Fruit fly (Drosophila melanogaster) whole organism, embryonic: ENCODE results near the gene CG12256.

ENCODE experiments used
- Atf-2 ChIP-seq: fragments of 200-800 bp; sonication (Bioruptor generic); optimal IDR thresholded peaks from 2 replicates; lab custom pipeline; 2016; ENCODE audit warnings: missing biosample characterization, missing genetic modification characterization
- Atf6 ChIP-seq: fragments of 200-800 bp; sonication (Bioruptor generic); IDR thresholded peaks from 2 replicates; pipeline ENCODE4 v1.3.6; 2022; ENCODE audit warnings: missing biosample characterization, missing genetic modification characterization
- B-H2 ChIP-seq: fragments of 200-800 bp; sonication (Bioruptor generic); optimal IDR thresholded peaks from 2 replicates; lab custom pipeline; 2018; ENCODE audit warnings: missing biosample characterization, mild to moderate bottlenecking, missing genetic modification characterization
- CG10147 ChIP-seq: fragments of 200-800 bp; sonication (Bioruptor generic); optimal IDR thresholded peaks from 2 replicates; lab custom pipeline; 2019; ENCODE audit warnings: missing biosample characterization, mild to moderate bottlenecking, missing genetic modification characterization, moderate library complexity
- CG10366 ChIP-seq: fragments of 200-800 bp; sonication (Bioruptor generic); IDR thresholded peaks from 2 replicates; pipeline ENCODE4 v1.3.6; 2022; ENCODE audit warnings: missing biosample characterization, missing genetic modification characterization
- CG11504 ChIP-seq: fragments of 200-800 bp; sonication (Bioruptor generic); optimal IDR thresholded peaks from 3 replicates; lab custom pipeline; 2019; ENCODE audit warnings: missing biosample characterization, mild to moderate bottlenecking, missing genetic modification characterization, moderate library complexity
- CG13894 ChIP-seq: fragments of 200-800 bp; sonication (Bioruptor generic); optimal IDR thresholded peaks from 3 replicates; lab custom pipeline; 2018; ENCODE audit warnings: missing biosample characterization, mild to moderate bottlenecking, missing genetic modification characterization, moderate library complexity
- CG14710 ChIP-seq: fragments of 200-800 bp; sonication (Bioruptor generic); optimal IDR thresholded peaks from 3 replicates; lab custom pipeline; 2019; ENCODE audit warnings: missing biosample characterization, mild to moderate bottlenecking, missing genetic modification characterization, moderate library complexity
- CG15073 ChIP-seq: fragments of 200-800 bp; sonication (Bioruptor generic); optimal IDR thresholded peaks from 2 replicates; lab custom pipeline; 2016; ENCODE audit warnings: missing biosample characterization, missing genetic modification characterization
- CG15514 ChIP-seq: fragments of 200-800 bp; sonication (Bioruptor generic); optimal IDR thresholded peaks from 3 replicates; lab custom pipeline; 2017; ENCODE audit warnings: missing biosample characterization, missing genetic modification characterization, mild to moderate bottlenecking, moderate library complexity, missing genetic modification reagents
- CG17612 ChIP-seq: fragments of 200-800 bp; sonication (Bioruptor generic); IDR thresholded peaks from 2 replicates; pipeline ENCODE4 v1.3.6; 2022; ENCODE audit warnings: missing biosample characterization, missing genetic modification characterization
- CG2889 ChIP-seq: fragments of 200-800 bp; sonication (Bioruptor generic); IDR thresholded peaks from 3 replicates; pipeline ENCODE4 v1.3.6; 2022; ENCODE audit warnings: missing biosample characterization, missing genetic modification characterization
- CG30020 ChIP-seq: fragments of 200-800 bp; optimal IDR thresholded peaks from 2 replicates; lab custom pipeline; 2019; ENCODE audit warnings: missing biosample characterization, mild to moderate bottlenecking, missing genetic modification characterization, moderate library complexity
- CG31441 ChIP-seq: fragments of 200-800 bp; sonication (Bioruptor generic); IDR thresholded peaks from 2 replicates; pipeline ENCODE4 v1.3.6; 2022; ENCODE audit warnings: missing biosample characterization, missing genetic modification characterization
- CG33213 ChIP-seq: fragments of 200-800 bp; sonication (Bioruptor generic); optimal IDR thresholded peaks from 3 replicates; lab custom pipeline; 2016; ENCODE audit warnings: missing biosample characterization, missing genetic modification characterization
- CG34422 ChIP-seq: fragments of 200-800 bp; sonication (Bioruptor generic); IDR thresholded peaks from 3 replicates; pipeline ENCODE4 v1.3.6; 2022; ENCODE audit warnings: missing biosample characterization, missing genetic modification characterization
- CG7556 ChIP-seq: fragments of 200-800 bp; sonication (Bioruptor generic); optimal IDR thresholded peaks from 2 replicates; lab custom pipeline; 2017; ENCODE audit warnings: missing biosample characterization, mild to moderate bottlenecking, missing genetic modification characterization
- CG8765 ChIP-seq: fragments of 200-800 bp; sonication (Bioruptor generic); IDR thresholded peaks from 2 replicates; pipeline ENCODE4 v1.3.6; 2022; ENCODE audit warnings: missing biosample characterization, missing genetic modification characterization
- CG8924 ChIP-seq: fragments of 200-800 bp; optimal IDR thresholded peaks from 3 replicates; lab custom pipeline; 2019; ENCODE audit warnings: missing biosample characterization, mild to moderate bottlenecking, missing genetic modification characterization, moderate library complexity
- CG9932 ChIP-seq: fragments of 200-800 bp; sonication (Bioruptor generic); IDR thresholded peaks from 2 replicates; pipeline ENCODE4 v1.3.6; 2022; ENCODE audit warnings: missing biosample characterization, missing genetic modification characterization
- Dp ChIP-seq: fragments of 200-800 bp; sonication (Bioruptor generic); optimal IDR thresholded peaks from 2 replicates; lab custom pipeline; 2018; ENCODE audit warnings: missing biosample characterization, mild to moderate bottlenecking, missing genetic modification characterization, moderate library complexity
- Eip74EF ChIP-seq, 2 experiments: fragments of 200-800 bp in 1 of 2; fragments of >200 bp in 1 of 2; sonication (Bioruptor generic) in 1 of 2; optimal IDR thresholded peaks; 2 replicates each; lab custom pipeline; 2017 to 2019; ENCODE audit warnings: missing biosample characterization in 2 of 2, missing genetic modification characterization in 2 of 2, mild to moderate bottlenecking in 1 of 2, moderate library complexity in 1 of 2
- GATAe ChIP-seq: fragments of 200-800 bp; sonication (Bioruptor generic); conservative IDR thresholded peaks from 2 replicates; pipeline ENCODE4 v1.3.6; 2022; ENCODE audit warnings: missing biosample characterization, missing genetic modification characterization
- Gug ChIP-seq: fragments of 200-800 bp; sonication (Bioruptor generic); IDR thresholded peaks from 4 replicates; pipeline ENCODE4 v1.3.6; 2022; ENCODE audit warnings: missing biosample characterization, missing genetic modification characterization
- HLH54F ChIP-seq: fragments of 200-800 bp; sonication (Bioruptor generic); optimal IDR thresholded peaks from 3 replicates; lab custom pipeline; 2016; ENCODE audit warnings: missing biosample characterization, missing genetic modification characterization
- Hmx ChIP-seq: fragments of 200-800 bp; sonication (Bioruptor generic); optimal IDR thresholded peaks from 2 replicates; lab custom pipeline; 2016; ENCODE audit warnings: missing biosample characterization, missing genetic modification characterization
- Myb ChIP-seq: fragments of 200-800 bp; sonication (Bioruptor generic); optimal IDR thresholded peaks from 2 replicates; lab custom pipeline; 2016; ENCODE audit warnings: missing biosample characterization, missing genetic modification characterization
- NC2β ChIP-seq: fragments of 200-800 bp; sonication (Bioruptor generic); optimal IDR thresholded peaks from 2 replicates; lab custom pipeline; 2016; ENCODE audit warnings: missing biosample characterization, missing genetic modification characterization
- Oaz ChIP-seq: fragments of 200-800 bp; sonication (Bioruptor generic); IDR thresholded peaks from 2 replicates; pipeline ENCODE4 v1.3.6; 2022; ENCODE audit warnings: missing biosample characterization, missing genetic modification characterization
- Oli ChIP-seq: fragments of 200-800 bp; sonication (Bioruptor generic); optimal IDR thresholded peaks from 2 replicates; lab custom pipeline; 2018; ENCODE audit warnings: missing biosample characterization, mild to moderate bottlenecking, missing genetic modification characterization, moderate library complexity
- Poxn ChIP-seq: fragments of 200-800 bp; sonication (Bioruptor generic); IDR thresholded peaks from 2 replicates; pipeline ENCODE4 v1.3.6; 2022; ENCODE audit warnings: missing biosample characterization, missing genetic modification characterization
- Side ChIP-seq: fragments of 200-800 bp; sonication (Bioruptor generic); optimal IDR thresholded peaks from 2 replicates; lab custom pipeline; 2016; ENCODE audit warnings: missing biosample characterization, missing genetic modification characterization
- Six4 ChIP-seq: fragments of 200-800 bp; sonication (Bioruptor generic); optimal IDR thresholded peaks from 2 replicates; lab custom pipeline; 2016; ENCODE audit warnings: missing biosample characterization, missing genetic modification characterization
- bowl ChIP-seq: fragments of 200-800 bp; sonication (Bioruptor generic); IDR thresholded peaks from 2 replicates; pipeline ENCODE4 v1.3.6; 2022; ENCODE audit warnings: missing biosample characterization, missing genetic modification characterization
- btn ChIP-seq: fragments of 200-800 bp; sonication (Bioruptor generic); optimal IDR thresholded peaks from 2 replicates; lab custom pipeline; 2016; ENCODE audit warnings: missing biosample characterization, missing genetic modification characterization
- crc ChIP-seq: fragments of 200-800 bp; sonication (Bioruptor generic); optimal IDR thresholded peaks from 2 replicates; lab custom pipeline; 2016; ENCODE audit warnings: missing biosample characterization, missing genetic modification characterization
- dmrt99B ChIP-seq: fragments of 200-800 bp; sonication (Bioruptor generic); optimal IDR thresholded peaks from 2 replicates; lab custom pipeline; 2018; ENCODE audit warnings: missing biosample characterization, mild to moderate bottlenecking, missing genetic modification characterization, moderate library complexity
- eve ChIP-seq, 2 experiments: fragments of >200 bp; optimal IDR thresholded peaks; 2 replicates each; lab custom pipeline; 2017; ENCODE audit warnings: missing biosample characterization in 2 of 2, missing genetic modification characterization in 2 of 2
- gce ChIP-seq: fragments of 200-800 bp; sonication (Bioruptor generic); IDR thresholded peaks from 3 replicates; pipeline ENCODE4 v1.3.6; 2022; ENCODE audit warnings: missing biosample characterization, missing genetic modification characterization
- gcm2 ChIP-seq: fragments of 200-800 bp; sonication (Bioruptor generic); optimal IDR thresholded peaks from 2 replicates; lab custom pipeline; 2016; ENCODE audit warnings: missing biosample characterization, missing genetic modification characterization
- mld ChIP-seq: fragments of 200-800 bp; sonication (Bioruptor generic); IDR thresholded peaks from 3 replicates; pipeline ENCODE4 v1.3.6; 2022; ENCODE audit warnings: missing biosample characterization, missing genetic modification characterization; ENCODE audit not compliant: partially characterized antibody
- nmo ChIP-seq: fragments of 200-800 bp; sonication (Bioruptor generic); optimal IDR thresholded peaks from 2 replicates; lab custom pipeline; 2018; ENCODE audit warnings: missing biosample characterization, mild to moderate bottlenecking, missing genetic modification characterization, moderate library complexity
- org-1 ChIP-seq: fragments of 200-800 bp; sonication (Bioruptor generic); optimal IDR thresholded peaks from 2 replicates; lab custom pipeline; 2017; ENCODE audit warnings: missing biosample characterization, missing genetic modification characterization
- prd ChIP-seq, 3 experiments: fragments of >200 bp in 2 of 3; fragments of 200-800 bp in 1 of 3; sonication (Bioruptor generic) in 1 of 3; optimal IDR thresholded peaks in 2 of 3; IDR thresholded peaks in 1 of 3; 2 replicates in 2 of 3; 3 replicates in 1 of 3; pipeline versions ENCODE4 v1.3.6 to Lab custom; 2017 to 2022; ENCODE audit warnings: missing biosample characterization in 1 of 3, missing genetic modification characterization in 1 of 3
- sens ChIP-seq: fragments of 200-800 bp; sonication (Bioruptor generic); peaks from one replicate; lab custom pipeline; 2016; ENCODE audit warnings: missing biosample characterization, missing genetic modification characterization
- sima ChIP-seq: fragments of 200-800 bp; sonication (Bioruptor generic); optimal IDR thresholded peaks from 2 replicates; lab custom pipeline; 2016; ENCODE audit warnings: missing biosample characterization, missing genetic modification characterization
- sqz ChIP-seq: fragments of 200-800 bp; sonication (Bioruptor generic); optimal IDR thresholded peaks from 3 replicates; lab custom pipeline; 2018; ENCODE audit warnings: missing biosample characterization, mild to moderate bottlenecking, missing genetic modification characterization
- tna ChIP-seq: fragments of 200-800 bp; sonication (Bioruptor generic); IDR thresholded peaks from 2 replicates; pipeline ENCODE4 v1.3.6; 2022; ENCODE audit warnings: missing biosample characterization, missing genetic modification characterization; ENCODE audit not compliant: partially characterized antibody
- vfl ChIP-seq: fragments of 200-800 bp; sonication (Bioruptor generic); optimal IDR thresholded peaks from 2 replicates; lab custom pipeline; 2016; ENCODE audit warnings: missing biosample characterization, missing genetic modification characterization
- zfh2 ChIP-seq: fragments of 200-800 bp; sonication (Bioruptor generic); optimal IDR thresholded peaks from 2 replicates; lab custom pipeline; 2016; ENCODE audit warnings: missing biosample characterization, missing genetic modification characterization

Gene CG12256

DNA sequence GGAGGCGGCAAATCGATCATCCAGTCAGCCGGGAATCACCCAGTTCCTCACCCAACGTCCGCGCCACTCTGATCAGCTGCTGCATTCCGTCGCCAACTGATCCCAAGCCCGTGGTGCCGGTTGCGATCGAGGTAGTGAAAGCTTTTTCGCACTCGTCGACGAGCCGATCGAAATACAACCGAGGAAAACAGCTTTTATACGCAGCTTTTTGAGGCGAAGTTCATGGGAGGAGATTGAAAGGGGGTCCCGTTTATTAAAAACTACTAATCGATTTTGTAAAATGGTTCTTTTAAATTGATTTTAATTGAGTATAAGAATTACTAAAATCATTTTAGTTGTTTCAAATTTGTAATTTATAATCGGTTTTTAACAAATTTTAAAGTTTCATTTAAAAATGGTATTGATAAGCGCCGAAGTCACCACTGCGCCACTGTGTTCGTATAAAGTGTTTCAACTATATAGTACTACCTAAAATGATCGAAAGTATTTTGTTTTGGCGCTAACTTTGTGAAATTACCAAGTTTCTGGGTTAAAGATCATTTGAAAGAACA, 4.7 kb downstream of the CG12256 start, which contains the start of gene CG4860 (continued):
- TF ChIP-seq CG17612 (GFP tag; lab: Robert Waterston, UW), result peak; percentile 73
- TF ChIP-seq eve (GFP tag; optimal IDR thresholded peaks at IDR 0.05; lab: Kevin White, UChicago), result no peak
- TF ChIP-seq dmrt99B (tag; lab: Kevin White, UChicago), result peak; percentile 88
- peak; percentile 71 for TF ChIP-seq CG15514 (GFP tag; lab: Kevin White, UChicago)
- peak; percentile 56; the same call in 1 of the 2 replicates for TF ChIP-seq CG8765 (GFP tag; lab: Robert Waterston, UW)
- peak; percentile 85 for TF ChIP-seq vfl (GFP tag; lab: Kevin White, UChicago)
- TF ChIP-seq prd (optimal IDR thresholded peaks at IDR 0.05; lab: Kevin White, UChicago), result no peak
- peak; percentile 86 for TF ChIP-seq prd (GFP tag; IDR thresholded peaks at IDR 0.05; lab: Robert Waterston, UW)
- peak; percentile 55 for TF ChIP-seq NC2β (GFP tag; lab: Kevin White, UChicago)
- peak; percentile 75 for TF ChIP-seq crc
- peak; percentile 61 for TF ChIP-seq CG14710 (tag; lab: Kevin White, UChicago)
- peak; percentile 1 for TF ChIP-seq CG15073 (GFP tag; lab: Kevin White, UChicago)
- no peak for TF ChIP-seq sqz (GFP tag; lab: Kevin White, UChicago)
- TF ChIP-seq CG34422 (GFP tag; lab: Robert Waterston, UW), result peak; percentile 87
- peak; percentile 93 for TF ChIP-seq zfh2 (GFP tag; lab: Kevin White, UChicago)
- peak; percentile 68 for TF ChIP-seq gcm2
- TF ChIP-seq B-H2 (GFP tag; lab: Kevin White, UChicago), result peak; percentile 80
- TF ChIP-seq Oaz (GFP tag; lab: Robert Waterston, UW), result 0 out of 2 replicates have a peak, but pooled peaks have one; percentile 16
- TF ChIP-seq bowl, result peak; percentile 24; the same call in 1 of the 2 replicates
- peak; percentile 77 for TF ChIP-seq CG13894 (tag; lab: Kevin White, UChicago)
- TF ChIP-seq gce, result peak; percentile 80
- TF ChIP-seq CG7556 (GFP tag; lab: Kevin White, UChicago), result peak; percentile 91
- TF ChIP-seq Side, result peak; percentile 86
- TF ChIP-seq CG8924 (tag; lab: Kevin White, UChicago), result peak; percentile 85
- no peak for TF ChIP-seq Dp (GFP tag; lab: Kevin White, UChicago)
- no peak for TF ChIP-seq CG2889 (GFP tag; lab: Robert Waterston, UW)
- TF ChIP-seq Atf-2, result peak; percentile 60
- TF ChIP-seq CG10366 (GFP tag; lab: Robert Waterston, UW), result peak; percentile 89
- TF ChIP-seq CG31441 (GFP tag; lab: Robert Waterston, UW), result peak; percentile 91
- TF ChIP-seq Eip74EF (GFP tag; optimal IDR thresholded peaks at IDR 0.05; lab: Kevin White, UChicago), result no peak
- TF ChIP-seq HLH54F (GFP tag; lab: Kevin White, UChicago), result peak; percentile 89
- TF ChIP-seq Myb (GFP tag; lab: Kevin White, UChicago), result peak; percentile 60
- peak; percentile 80 for TF ChIP-seq Hmx (GFP tag; lab: Kevin White, UChicago)
- TF ChIP-seq Atf6 (GFP tag; lab: Robert Waterston, UW), result peak; percentile 89
- peak; percentile 1 for TF ChIP-seq sima (GFP tag; lab: Kevin White, UChicago)
- TF ChIP-seq tna (GFP tag; lab: Robert Waterston, UW), result no peak
- peak; percentile 89 for TF ChIP-seq nmo (GFP tag; lab: Kevin White, UChicago)
- peak; percentile 76 for TF ChIP-seq CG10147 (GFP tag; lab: Kevin White, UChicago)
- TF ChIP-seq sens (GFP tag; lab: Kevin White, UChicago), result peak; percentile 96
- peak; percentile 64; the same call in 1 of the 2 replicates for TF ChIP-seq Poxn (GFP tag; lab: Robert Waterston, UW)
- TF ChIP-seq Six4 (GFP tag; lab: Kevin White, UChicago), result peak; percentile 81
- peak; percentile 80 for TF ChIP-seq org-1 (GFP tag; lab: Kevin White, UChicago)
- peak; percentile 61 for TF ChIP-seq btn (GFP tag; lab: Kevin White, UChicago)
- TF ChIP-seq mld (GFP tag; lab: Robert Waterston, UW), result no peak
- TF ChIP-seq Oli (tag; lab: Kevin White, UChicago), result peak; percentile 88
- peak; percentile 82 for TF ChIP-seq Gug (GFP tag; lab: Robert Waterston, UW)
- peak; percentile 55 for TF ChIP-seq CG33213 (GFP tag; lab: Kevin White, UChicago)
- peak; percentile 87 for TF ChIP-seq CG11504 (tag; lab: Kevin White, UChicago)
- peak; percentile 58; the same call in 1 of the 2 replicates for TF ChIP-seq GATAe (GFP tag; lab: Robert Waterston, UW)
- TF ChIP-seq CG9932 (GFP tag; lab: Robert Waterston, UW), result peak; percentile 95
- TF ChIP-seq CG30020 (tag; lab: Kevin White, UChicago), result no peak
